Worm (Caenorhabditis elegans) whole organism, midembryonic: ENCODE data around the gene C05C8.5.

Experiments used
- T22C8.4 ChIP-seq: fragments of 200-800 bp; sonication (Bioruptor generic); IDR thresholded peaks from 2 replicates; pipeline ENCODE4 v1.3.6; 2022; ENCODE audit warnings: missing genetic modification characterization, missing compliant biosample characterization
- cog-1 ChIP-seq: sonication (generic microtip); optimal IDR thresholded peaks from 2 replicates; lab custom pipeline; 2016; ENCODE audit warnings: missing genetic modification characterization, missing compliant biosample characterization
- flt-1 ChIP-seq: fragments of 200-800 bp; sonication (Bioruptor generic); IDR thresholded peaks from 2 replicates; pipeline ENCODE4 v1.3.6; 2022; ENCODE audit warnings: missing genetic modification characterization, missing compliant biosample characterization
- klf-2 ChIP-seq: fragments of 200-800 bp; sonication (Bioruptor generic); conservative IDR thresholded peaks from 2 replicates; pipeline ENCODE4 v1.3.6; 2022; ENCODE audit warnings: missing genetic modification reagents, missing genetic modification characterization, missing compliant biosample characterization
- med-1 ChIP-seq: sonication (generic microtip); optimal IDR thresholded peaks from 2 replicates; lab custom pipeline; 2017; ENCODE audit warnings: missing genetic modification characterization, mild to moderate bottlenecking, missing compliant biosample characterization, antibody characterized with exemption, missing genetic modification reagents; ENCODE audit not compliant: insufficient read depth
- ref-1 ChIP-seq: fragments of 200-800 bp; sonication (Bioruptor generic); conservative IDR thresholded peaks from 2 replicates; pipeline ENCODE4 v1.3.6; 2022; ENCODE audit warnings: missing genetic modification reagents, missing genetic modification characterization, missing compliant biosample characterization
- tab-1 ChIP-seq: fragments of 200-800 bp; sonication (Bioruptor generic); IDR thresholded peaks from 2 replicates; pipeline ENCODE4 v1.3.6; 2022; ENCODE audit warnings: missing genetic modification characterization, missing compliant biosample characterization
- ztf-23 ChIP-seq: fragments of 200-800 bp; sonication (Bioruptor generic); IDR thresholded peaks from 2 replicates; pipeline ENCODE4 v1.3.6; 2022; ENCODE audit warnings: missing genetic modification reagents, missing genetic modification characterization, missing compliant biosample characterization
- ztf-29 ChIP-seq: fragments of 200-800 bp; sonication (Bioruptor generic); IDR thresholded peaks from 2 replicates; pipeline ENCODE4 v1.3.6; 2022; ENCODE audit warnings: missing genetic modification reagents, missing genetic modification characterization, missing compliant biosample characterization

DNA sequence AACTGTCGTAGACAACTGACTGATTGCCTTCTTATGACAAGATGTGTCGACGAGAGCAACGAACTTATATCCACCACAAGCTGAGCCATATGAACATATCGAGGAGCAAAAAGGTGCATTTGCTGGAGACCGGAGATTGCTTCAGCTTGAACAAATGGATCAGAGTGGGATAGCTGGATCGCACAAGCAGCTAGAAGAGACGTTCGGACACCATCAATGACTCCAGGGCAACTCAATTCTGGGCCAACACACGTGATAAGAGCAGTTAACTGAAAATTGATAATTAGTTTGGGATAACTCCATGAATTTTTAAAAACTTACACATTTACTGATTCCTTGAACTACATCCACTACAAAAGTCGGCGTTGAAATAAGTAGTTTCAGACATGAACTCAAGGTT, 25.6 kb downstream of the C05C8.5 start:
- TF ChIP-seq ref-1 (GFP tag; lab: Robert Waterston, UW) = no peak
- TF ChIP-seq tab-1 (GFP tag; lab: Robert Waterston, UW) = no peak
- no peak for TF ChIP-seq T22C8.4 (GFP tag; lab: Robert Waterston, UW)
- no peak for TF ChIP-seq flt-1
- TF ChIP-seq ztf-23 (GFP tag; lab: Robert Waterston, UW) = no peak
- TF ChIP-seq cog-1 (tag; lab: Kevin White, UChicago) = no peak
- TF ChIP-seq med-1 (GFP tag; lab: Kevin White, UChicago) = no peak
- TF ChIP-seq ztf-29 (GFP tag; lab: Robert Waterston, UW) = no peak
- TF ChIP-seq klf-2 (GFP tag; lab: Robert Waterston, UW) = no peak
